Fruit fly (Drosophila melanogaster) whole organism, pupa: ENCODE results near the gene CG6296.

Source experiments
- CG17806 ChIP-seq: fragments of 200-800 bp; sonication (Bioruptor generic); optimal IDR thresholded peaks from 2 replicates; lab custom pipeline; 2018; ENCODE audit warnings: missing biosample characterization, mild to moderate bottlenecking, missing genetic modification characterization, moderate library complexity
- D1 ChIP-seq: fragments of 200-800 bp; sonication (Bioruptor generic); optimal IDR thresholded peaks from 2 replicates; lab custom pipeline; 2018; ENCODE audit warnings: missing biosample characterization, mild to moderate bottlenecking, missing genetic modification characterization, moderate library complexity

DNA sequence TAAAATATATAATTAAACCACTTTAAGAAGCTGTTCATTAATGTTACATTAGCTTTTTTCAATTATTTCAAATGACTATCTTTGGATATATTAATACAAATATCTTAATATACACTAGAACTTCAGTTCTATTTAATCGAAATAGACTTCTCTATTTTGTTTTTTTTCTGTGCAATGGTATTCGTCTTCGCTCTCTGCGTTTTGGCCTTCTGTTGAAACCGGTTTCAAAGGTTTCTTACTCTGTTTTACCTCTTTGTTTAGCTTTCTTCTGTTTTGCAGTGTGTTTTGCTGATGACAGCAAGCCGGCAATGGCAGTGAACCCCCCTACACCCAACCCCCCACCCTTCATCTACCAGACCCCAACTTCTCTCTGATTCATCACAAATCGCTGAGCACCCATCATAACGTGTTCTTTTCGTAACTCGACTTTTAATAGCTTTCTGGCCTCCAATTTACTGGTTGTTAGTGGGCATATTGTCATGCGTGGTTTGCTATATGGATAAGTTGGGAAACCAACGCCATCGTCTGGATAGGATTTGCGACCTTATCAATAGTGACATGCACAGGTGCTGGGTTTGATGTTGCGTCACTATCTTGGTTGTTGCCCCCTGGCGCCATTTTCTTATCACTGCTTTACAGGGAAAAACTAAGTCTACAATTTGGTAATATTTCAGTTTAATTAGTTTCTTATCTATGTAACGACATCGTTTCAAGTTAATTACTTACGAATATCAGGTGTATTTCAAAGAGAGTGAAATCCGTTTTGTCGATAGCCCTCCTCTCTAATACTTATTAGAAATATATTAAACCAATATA lies 36.2 kb downstream of the CG6296 start:
- TF ChIP-seq D1 (tag; lab: Kevin White, UChicago) (no peak), CG17806 (tag; lab: Kevin White, UChicago) (no peak)
